Fruit fly (Drosophila melanogaster) whole organism, prepupa: ENCODE results near the gene CG18666.
A peak's percentile ranks its signal among the peaks of the same experiment; 100 is the strongest.

Experiments
- CG9139 ChIP-seq: fragments of 200-800 bp; sonication (Bioruptor generic); optimal IDR thresholded peaks from 3 replicates; lab custom pipeline; 2017; ENCODE audit warnings: missing biosample characterization, mild to moderate bottlenecking, missing genetic modification characterization
- Met ChIP-seq: fragments of 200-800 bp; sonication (Bioruptor generic); optimal IDR thresholded peaks from 3 replicates; lab custom pipeline; 2016; ENCODE audit warnings: missing biosample characterization, missing genetic modification characterization
- Sox102F ChIP-seq: fragments of 200-800 bp; sonication (Bioruptor generic); optimal IDR thresholded peaks from 2 replicates; lab custom pipeline; 2016; ENCODE audit warnings: missing biosample characterization, mild to moderate bottlenecking, missing genetic modification characterization

- TF ChIP-seq Sox102F (GFP tag; lab: Kevin White, UChicago), result no peak
- no peak for TF ChIP-seq CG9139
- peak; percentile 51 for TF ChIP-seq Met (GFP tag; lab: Kevin White, UChicago)
Measured at dm6 chr2L:11014671-11015070, 19.9 kb upstream of the CG18666 start.
